Fruit fly (Drosophila melanogaster) whole organism, embryonic: ENCODE data around the gene CG31431.

Experiments used
- Atf6 ChIP-seq: fragments of 200-800 bp; sonication (Bioruptor generic); IDR thresholded peaks from 2 replicates; pipeline ENCODE4 v1.3.6; 2022; ENCODE audit warnings: missing biosample characterization, missing genetic modification characterization
- BEAF-32 ChIP-seq: fragments of 200-800 bp; sonication (Bioruptor generic); optimal IDR thresholded peaks from 3 replicates; lab custom pipeline; 2017; ENCODE audit warnings: missing biosample characterization, missing genetic modification characterization, mild to moderate bottlenecking, moderate library complexity, missing genetic modification reagents
- CG11085 ChIP-seq: fragments of 200-800 bp; sonication (Bioruptor generic); IDR thresholded peaks from 2 replicates; pipeline ENCODE4 v1.3.6; 2022; ENCODE audit warnings: missing biosample characterization, missing genetic modification characterization
- CG11695 ChIP-seq: fragments of 200-800 bp; sonication (Bioruptor generic); IDR thresholded peaks from 3 replicates; pipeline ENCODE4 v1.3.6; 2022; ENCODE audit warnings: missing biosample characterization, missing genetic modification characterization
- CG13894 ChIP-seq: fragments of 200-800 bp; sonication (Bioruptor generic); optimal IDR thresholded peaks from 3 replicates; lab custom pipeline; 2018; ENCODE audit warnings: missing biosample characterization, mild to moderate bottlenecking, missing genetic modification characterization, moderate library complexity
- CG14014 ChIP-seq: fragments of 200-800 bp; sonication (Bioruptor generic); IDR thresholded peaks from 2 replicates; pipeline ENCODE4 v1.3.6; 2022; ENCODE audit warnings: missing biosample characterization, missing genetic modification characterization
- CG15011 ChIP-seq: fragments of 200-800 bp; sonication (Bioruptor generic); optimal IDR thresholded peaks from 3 replicates; lab custom pipeline; 2018; ENCODE audit warnings: missing biosample characterization, mild to moderate bottlenecking, missing genetic modification characterization
- CG15073 ChIP-seq: fragments of 200-800 bp; sonication (Bioruptor generic); optimal IDR thresholded peaks from 2 replicates; lab custom pipeline; 2016; ENCODE audit warnings: missing biosample characterization, missing genetic modification characterization
- CG15601 ChIP-seq: fragments of 200-800 bp; sonication (Bioruptor generic); optimal IDR thresholded peaks from 3 replicates; lab custom pipeline; 2019; ENCODE audit warnings: missing biosample characterization, mild to moderate bottlenecking, missing genetic modification characterization, moderate library complexity
- CG18011 ChIP-seq: fragments of 200-800 bp; sonication (Bioruptor generic); optimal IDR thresholded peaks from 2 replicates; lab custom pipeline; 2017; ENCODE audit warnings: missing biosample characterization, missing genetic modification characterization, mild to moderate bottlenecking, moderate library complexity, missing genotype
- CG18619 ChIP-seq: fragments of 200-800 bp; sonication (Bioruptor generic); optimal IDR thresholded peaks from 3 replicates; lab custom pipeline; 2017; ENCODE audit warnings: missing biosample characterization, mild to moderate bottlenecking, missing genetic modification characterization
- CG2120 ChIP-seq: fragments of 200-800 bp; sonication (Bioruptor generic); optimal IDR thresholded peaks from 3 replicates; lab custom pipeline; 2016; ENCODE audit warnings: missing biosample characterization, missing genetic modification characterization
- CG2199 ChIP-seq: fragments of 200-800 bp; sonication (Bioruptor generic); IDR thresholded peaks from 3 replicates; pipeline ENCODE4 v1.3.6; 2022; ENCODE audit warnings: missing biosample characterization, missing genetic modification characterization
- CG2202 ChIP-seq: fragments of 200-800 bp; sonication (Bioruptor generic); optimal IDR thresholded peaks from 2 replicates; lab custom pipeline; 2018; ENCODE audit warnings: missing biosample characterization, mild to moderate bottlenecking, missing genetic modification characterization
- CG3281 ChIP-seq: fragments of 200-800 bp; sonication (Bioruptor generic); optimal IDR thresholded peaks from 3 replicates; lab custom pipeline; 2017; ENCODE audit warnings: missing biosample characterization, mild to moderate bottlenecking, missing genetic modification characterization
- CG3407 ChIP-seq: fragments of 200-800 bp; sonication (Bioruptor generic); optimal IDR thresholded peaks from 2 replicates; lab custom pipeline; 2018; ENCODE audit warnings: missing biosample characterization, mild to moderate bottlenecking, missing genetic modification characterization
- CG3726 ChIP-seq: fragments of 200-800 bp; sonication (Bioruptor generic); IDR thresholded peaks from 3 replicates; pipeline ENCODE4, ENCODE4 v1.3.6; 2022; ENCODE audit warnings: missing biosample characterization, missing genetic modification characterization
- CG4404 ChIP-seq: fragments of 200-800 bp; sonication (Bioruptor generic); IDR thresholded peaks from 2 replicates; pipeline ENCODE4 v1.3.6; 2022; ENCODE audit warnings: missing biosample characterization, missing genetic modification characterization
- CG4617 ChIP-seq: fragments of 200-800 bp; sonication (Bioruptor generic); optimal IDR thresholded peaks from 3 replicates; lab custom pipeline; 2016; ENCODE audit warnings: missing biosample characterization, missing genetic modification characterization, borderline replicate concordance
- CG6654 ChIP-seq: fragments of 200-800 bp; sonication (Bioruptor generic); optimal IDR thresholded peaks from 2 replicates; lab custom pipeline; 2017; ENCODE audit warnings: missing biosample characterization, mild to moderate bottlenecking, missing genetic modification characterization
- CG6683 ChIP-seq: fragments of 200-800 bp; sonication (Bioruptor generic); optimal IDR thresholded peaks from 2 replicates; lab custom pipeline; 2017; ENCODE audit warnings: missing biosample characterization, mild to moderate bottlenecking, missing genetic modification characterization, missing genetic modification reagents
- CG6791 ChIP-seq: fragments of 200-800 bp; sonication (Bioruptor generic); IDR thresholded peaks from 3 replicates; pipeline ENCODE4 v1.3.6; 2022; ENCODE audit warnings: missing biosample characterization, missing genetic modification characterization; ENCODE audit not compliant: partially characterized antibody
- CG7963 ChIP-seq: fragments of 200-800 bp; sonication (Bioruptor generic); IDR thresholded peaks from 3 replicates; pipeline ENCODE4 v1.3.6; 2022; ENCODE audit warnings: missing biosample characterization, missing genetic modification characterization; ENCODE audit not compliant: partially characterized antibody
- CG8924 ChIP-seq: fragments of 200-800 bp; optimal IDR thresholded peaks from 3 replicates; lab custom pipeline; 2019; ENCODE audit warnings: missing biosample characterization, mild to moderate bottlenecking, missing genetic modification characterization, moderate library complexity
- CG9817 ChIP-seq: fragments of 200-800 bp; sonication (Bioruptor generic); optimal IDR thresholded peaks from 2 replicates; lab custom pipeline; 2018; ENCODE audit warnings: missing biosample characterization, mild to moderate bottlenecking, missing genetic modification characterization, moderate library complexity
- Dbx ChIP-seq: fragments of 200-800 bp; sonication (Bioruptor generic); IDR thresholded peaks from 3 replicates; pipeline ENCODE4 v1.3.6; 2022; ENCODE audit warnings: missing biosample characterization, missing genetic modification characterization
- Dip3 ChIP-seq: fragments of 200-800 bp; sonication (Bioruptor generic); optimal IDR thresholded peaks from 3 replicates; lab custom pipeline; 2016; ENCODE audit warnings: missing biosample characterization, missing genetic modification characterization
- Dp ChIP-seq: fragments of 200-800 bp; sonication (Bioruptor generic); optimal IDR thresholded peaks from 2 replicates; lab custom pipeline; 2018; ENCODE audit warnings: missing biosample characterization, mild to moderate bottlenecking, missing genetic modification characterization, moderate library complexity
- Ets65A ChIP-seq: fragments of 200-800 bp; sonication (Bioruptor generic); peaks from one replicate; lab custom pipeline; 2016; ENCODE audit warnings: missing biosample characterization, missing genetic modification characterization
- GATAe ChIP-seq: fragments of 200-800 bp; sonication (Bioruptor generic); conservative IDR thresholded peaks from 2 replicates; pipeline ENCODE4 v1.3.6; 2022; ENCODE audit warnings: missing biosample characterization, missing genetic modification characterization
- HmgD ChIP-seq: fragments of 200-800 bp; sonication (Bioruptor generic); optimal IDR thresholded peaks from 3 replicates; lab custom pipeline; 2016; ENCODE audit warnings: missing biosample characterization, missing genetic modification characterization
- Hr51 ChIP-seq, 2 experiments: fragments of 200-800 bp; sonication (Bioruptor generic); optimal IDR thresholded peaks; 2 replicates in 1 of 2; 3 replicates in 1 of 2; lab custom pipeline; 2016 to 2018; ENCODE audit warnings: missing biosample characterization in 2 of 2, missing genetic modification characterization in 2 of 2, mild to moderate bottlenecking in 1 of 2, moderate library complexity in 1 of 2
- MTF-1 ChIP-seq: fragments of 200-800 bp; sonication (Bioruptor generic); optimal IDR thresholded peaks from 2 replicates; lab custom pipeline; 2018; ENCODE audit warnings: missing biosample characterization, mild to moderate bottlenecking, missing genetic modification characterization, borderline replicate concordance
- Myb ChIP-seq: fragments of 200-800 bp; sonication (Bioruptor generic); optimal IDR thresholded peaks from 2 replicates; lab custom pipeline; 2016; ENCODE audit warnings: missing biosample characterization, missing genetic modification characterization
- Sox102F ChIP-seq: fragments of 200-800 bp; sonication (Bioruptor generic); optimal IDR thresholded peaks from 2 replicates; lab custom pipeline; 2018; ENCODE audit warnings: missing biosample characterization, mild to moderate bottlenecking, missing genetic modification characterization, moderate library complexity
- Tbp ChIP-seq: fragments of >200 bp; optimal IDR thresholded peaks from 2 replicates; lab custom pipeline; 2018; ENCODE audit warnings: missing biosample characterization, missing genetic modification characterization
- bigmax ChIP-seq: fragments of 200-800 bp; sonication (Bioruptor generic); optimal IDR thresholded peaks from 2 replicates; lab custom pipeline; 2018; ENCODE audit warnings: missing biosample characterization, mild to moderate bottlenecking, missing genetic modification characterization
- chn ChIP-seq: fragments of 200-800 bp; sonication (Bioruptor generic); optimal IDR thresholded peaks from 2 replicates; lab custom pipeline; 2016; ENCODE audit warnings: missing biosample characterization, missing genetic modification characterization
- gro ChIP-seq: fragments of 200-800 bp; sonication (Bioruptor generic); optimal IDR thresholded peaks from 2 replicates; lab custom pipeline; 2016; ENCODE audit warnings: missing biosample characterization, missing genetic modification characterization
- hth ChIP-seq: fragments of >200 bp; optimal IDR thresholded peaks from 2 replicates; lab custom pipeline; 2017; ENCODE audit warnings: inconsistent platforms
- nerfin-2 ChIP-seq: fragments of 200-800 bp; sonication (Bioruptor generic); IDR thresholded peaks from 2 replicates; pipeline ENCODE4 v1.3.6; 2022; ENCODE audit warnings: missing biosample characterization, missing genetic modification characterization; ENCODE audit not compliant: partially characterized antibody
- org-1 ChIP-seq: fragments of 200-800 bp; sonication (Bioruptor generic); optimal IDR thresholded peaks from 2 replicates; lab custom pipeline; 2017; ENCODE audit warnings: missing biosample characterization, missing genetic modification characterization
- phol ChIP-seq: fragments of 200-800 bp; sonication (Bioruptor generic); optimal IDR thresholded peaks from 3 replicates; lab custom pipeline; 2018; ENCODE audit warnings: missing biosample characterization, mild to moderate bottlenecking, missing genetic modification characterization, moderate library complexity
- salm ChIP-seq: fragments of 200-800 bp; sonication (Bioruptor generic); optimal IDR thresholded peaks from 2 replicates; lab custom pipeline; 2018; ENCODE audit warnings: missing biosample characterization, mild to moderate bottlenecking, missing genetic modification characterization
- sens ChIP-seq: fragments of 200-800 bp; sonication (Bioruptor generic); peaks from one replicate; lab custom pipeline; 2016; ENCODE audit warnings: missing biosample characterization, missing genetic modification characterization
- ssp ChIP-seq: fragments of 200-800 bp; sonication (Bioruptor generic); IDR thresholded peaks from 2 replicates; pipeline ENCODE4 v1.3.6; 2022; ENCODE audit warnings: missing biosample characterization, missing genetic modification characterization
- usp ChIP-seq: fragments of >200 bp; optimal IDR thresholded peaks from 2 replicates; lab custom pipeline; 2017; ENCODE audit warnings: missing biosample characterization, missing genetic modification characterization
- vvl ChIP-seq: fragments of 200-800 bp; sonication (Bioruptor generic); IDR thresholded peaks from 2 replicates; pipeline ENCODE4 v1.3.6; 2022; ENCODE audit warnings: missing biosample characterization, missing genetic modification characterization
- z ChIP-seq: fragments of 200-800 bp; sonication (Bioruptor generic); IDR thresholded peaks from 3 replicates; pipeline ENCODE4 v1.3.6; 2022; ENCODE audit warnings: missing biosample characterization, missing genetic modification characterization
- zen ChIP-seq: fragments of 200-800 bp; sonication (Bioruptor generic); optimal IDR thresholded peaks from 3 replicates; lab custom pipeline; 2018; ENCODE audit warnings: missing biosample characterization, mild to moderate bottlenecking, missing genetic modification characterization, moderate library complexity

The CG31431 gene

DNA sequence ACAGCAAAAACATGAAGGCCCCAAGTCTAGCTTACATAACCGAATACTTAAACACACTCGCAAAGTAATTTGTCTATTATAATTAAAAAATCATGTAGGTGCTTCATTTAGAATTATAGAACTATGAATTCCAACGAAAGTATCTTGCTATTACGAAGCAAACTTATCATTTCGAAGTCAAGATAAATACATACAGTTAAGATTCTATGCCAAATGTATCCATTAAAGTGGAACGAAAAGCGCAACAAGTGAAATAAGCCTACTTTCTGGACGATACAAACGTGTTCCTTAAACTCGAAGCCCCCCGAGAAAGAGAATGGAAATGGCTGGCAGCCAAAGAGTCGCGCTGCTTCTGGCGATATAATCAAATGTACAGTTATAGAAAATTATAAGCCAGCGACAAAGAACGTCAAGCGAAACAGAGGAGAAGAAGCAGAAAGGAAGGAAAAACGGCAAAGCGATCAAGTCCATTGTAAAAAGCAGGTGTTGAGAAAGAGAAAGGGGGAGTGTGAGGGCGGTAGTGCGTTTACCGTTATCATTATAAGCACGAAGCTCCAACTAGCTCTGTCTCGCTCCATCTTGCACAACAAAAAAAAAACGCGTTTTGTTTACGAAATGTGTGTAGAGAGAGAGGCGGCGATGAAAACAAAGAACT, 17.8 kb upstream of the CG31431 start (continued):
- TF ChIP-seq CG15601 (tag; lab: Kevin White, UChicago) (no peak), ssp (GFP tag; lab: Robert Waterston, UW) (no peak), usp (GFP tag; lab: Kevin White, UChicago) (no peak), HmgD (GFP tag; lab: Kevin White, UChicago) (no peak), CG18011 (GFP tag; lab: Kevin White, UChicago) (no peak), CG3281 (peak; percentile 37), CG8924 (tag; lab: Kevin White, UChicago) (peak; percentile 27), Ets65A (GFP tag; lab: Kevin White, UChicago) (peak; percentile 20), z (GFP tag; lab: Robert Waterston, UW) (0 out of 3 replicates have a peak, but pooled peaks have one; percentile 26), vvl (GFP tag; lab: Robert Waterston, UW) (peak; percentile 41; the same call in 1 of the 2 replicates), CG4617 (GFP tag; lab: Kevin White, UChicago) (no peak), CG4404 (GFP tag; lab: Robert Waterston, UW) (no peak), MTF-1 (GFP tag; lab: Kevin White, UChicago) (no peak), CG3407 (GFP tag; lab: Kevin White, UChicago) (no peak), CG11695 (GFP tag; lab: Robert Waterston, UW) (peak; percentile 56; the same call in 1 of the 3 replicates), chn (GFP tag; lab: Kevin White, UChicago) (no peak), CG18619 (GFP tag; lab: Kevin White, UChicago) (peak; percentile 20), nerfin-2 (no peak), CG13894 (tag; lab: Kevin White, UChicago) (no peak), Sox102F (GFP tag; lab: Kevin White, UChicago) (no peak), Dbx (GFP tag; lab: Robert Waterston, UW) (no peak), CG2202 (tag; lab: Kevin White, UChicago) (no peak), CG15011 (peak; percentile 16), CG6683 (GFP tag; lab: Kevin White, UChicago) (no peak), CG2120 (GFP tag; lab: Kevin White, UChicago) (peak; percentile 69), Myb (GFP tag; lab: Kevin White, UChicago) (peak; percentile 9), CG3726 (GFP tag; lab: Robert Waterston, UW) (no peak), CG11085 (no peak), BEAF-32 (GFP tag; lab: Kevin White, UChicago) (no peak), CG6791 (GFP tag; lab: Robert Waterston, UW) (no peak), CG14014 (GFP tag; lab: Robert Waterston, UW) (no peak), CG6654 (GFP tag; lab: Kevin White, UChicago) (no peak), Dp (GFP tag; lab: Kevin White, UChicago) (no peak), CG15073 (GFP tag; lab: Kevin White, UChicago) (no peak), sens (GFP tag; lab: Kevin White, UChicago) (peak; percentile 67), CG2199 (GFP tag; lab: Robert Waterston, UW) (peak; percentile 68; the same call in 2 of the 3 replicates), zen (tag; lab: Kevin White, UChicago) (no peak), salm (no peak), CG7963 (GFP tag; lab: Robert Waterston, UW) (no peak), bigmax (GFP tag; lab: Kevin White, UChicago) (no peak), org-1 (GFP tag; lab: Kevin White, UChicago) (no peak), Atf6 (GFP tag; lab: Robert Waterston, UW) (peak; percentile 59; the same call in 1 of the 2 replicates), GATAe (GFP tag; lab: Robert Waterston, UW) (no peak), gro (GFP tag; lab: Kevin White, UChicago) (no peak), Dip3 (GFP tag; lab: Kevin White, UChicago) (peak; percentile 18), Hr51 (GFP tag; optimal IDR thresholded peaks at IDR 0.05; lab: Kevin White, UChicago) (peak in 1 of 2 experiments; percentile 36), Tbp (no peak), hth (lab: Kevin White, UChicago) (no peak), phol (tag; lab: Kevin White, UChicago) (peak; percentile 15), CG9817 (tag; lab: Kevin White, UChicago) (peak; percentile 50)
